Worm (Caenorhabditis elegans): ENCODE data around the gene fbxb-92.

- TF ChIP-seq ZK337.2 (GFP tag; IDR thresholded peaks at IDR 0.05), result no peak
- no peak for TF ChIP-seq lin-29 (GFP tag; IDR thresholded peaks at IDR 0.05)
- TF ChIP-seq F49E8.2 (tag; optimal IDR thresholded peaks at IDR 0.05; ENCODE audit: borderline replicate concordance), result no peak
- no peak for TF ChIP-seq lin-15B (tag; optimal IDR thresholded peaks at IDR 0.05)
- TF ChIP-seq unc-62 (GFP tag; optimal IDR thresholded peaks at IDR 0.05 in 1 of 2), result no peak
- TF ChIP-seq unc-62 (tag; optimal IDR thresholded peaks at IDR 0.05), result no peak
- TF ChIP-seq ztf-7 (tag; optimal IDR thresholded peaks at IDR 0.05), result no peak
- no peak for TF ChIP-seq aha-1 (tag)
- no peak for TF ChIP-seq ama-1 (optimal IDR thresholded peaks at IDR 0.05)
- no peak for TF ChIP-seq aly-2 (tag; optimal IDR thresholded peaks at IDR 0.05)
- no peak for TF ChIP-seq nhr-77 (tag; optimal IDR thresholded peaks at IDR 0.05)
- TF ChIP-seq mdt-29 (GFP tag; IDR thresholded peaks at IDR 0.05), result no peak
- no peak for TF ChIP-seq zag-1 (tag; optimal IDR thresholded peaks at IDR 0.05)
These were observed 11.7 kb upstream of the fbxb-92 start, which contains the start of gene T24E12.12 for ce11 chrII:3759010-3759409.
